Fruit fly (Drosophila melanogaster): Measurements from ENCODE around the gene Gas41.
A peak's percentile ranks its signal among the peaks of the same experiment; 100 is the strongest.

Gas41 gene

dm6 chr2L:6919850-6920660 lies 30.0 kb downstream of the Gas41 start, which contains the start of gene x16 (continued):
- TF ChIP-seq pita (GFP tag; optimal IDR thresholded peaks at IDR 0.05), result no peak
- peak; percentile 56 for TF ChIP-seq CG3995 (GFP tag; optimal IDR thresholded peaks at IDR 0.05)
- no peak for TF ChIP-seq CG8924 (tag; optimal IDR thresholded peaks at IDR 0.05)
- TF ChIP-seq CG5245 (GFP tag; optimal IDR thresholded peaks at IDR 0.05), result no peak
- peak; percentile 30 for TF ChIP-seq nmo (GFP tag; optimal IDR thresholded peaks at IDR 0.05)
- TF ChIP-seq onecut (GFP tag; IDR thresholded peaks at IDR 0.05), result peak; percentile 80
- TF ChIP-seq gsb-n (tag; optimal IDR thresholded peaks at IDR 0.05), result peak; percentile 16
- TF ChIP-seq Deaf1 (tag; optimal IDR thresholded peaks at IDR 0.05), result no peak
- no peak for TF ChIP-seq gro (GFP tag; optimal IDR thresholded peaks at IDR 0.05)
- TF ChIP-seq Dp (GFP tag; optimal IDR thresholded peaks at IDR 0.05), result peak; percentile 51
- peak; percentile 8 for TF ChIP-seq B-H2 (GFP tag; optimal IDR thresholded peaks at IDR 0.05)
- TF ChIP-seq Usf (GFP tag; optimal IDR thresholded peaks at IDR 0.05), result no peak
- TF ChIP-seq CG16815 (GFP tag; optimal IDR thresholded peaks at IDR 0.05), result no peak
- peak; percentile 12 for TF ChIP-seq CG2678 (tag; optimal IDR thresholded peaks at IDR 0.05)
- TF ChIP-seq bigmax (GFP tag; optimal IDR thresholded peaks at IDR 0.05), result no peak
- TF ChIP-seq CG9797 (GFP tag; optimal IDR thresholded peaks at IDR 0.05), result peak; percentile 77
- TF ChIP-seq psq (GFP tag; optimal IDR thresholded peaks at IDR 0.05), result no peak
- TF ChIP-seq cato (GFP tag; optimal IDR thresholded peaks at IDR 0.05; ENCODE audit: borderline replicate concordance), result no peak
- no peak for TF ChIP-seq Fer2 (tag; optimal IDR thresholded peaks at IDR 0.05)
- peak; percentile 85 for TF ChIP-seq gfzf (GFP tag; optimal IDR thresholded peaks at IDR 0.05)
- peak; percentile 45 for TF ChIP-seq CG4617 (GFP tag; optimal IDR thresholded peaks at IDR 0.05; ENCODE audit: borderline replicate concordance)
- peak; percentile 39 for TF ChIP-seq MBD-R2 (GFP tag; IDR thresholded peaks at IDR 0.05)
- TF ChIP-seq Sry-δ (GFP tag; optimal IDR thresholded peaks at IDR 0.05), result peak; percentile 5
- peak; percentile 29 for TF ChIP-seq hkb (optimal IDR thresholded peaks at IDR 0.05)
- TF ChIP-seq hkb (GFP tag; IDR thresholded peaks at IDR 0.05), result no peak
- TF ChIP-seq gem (tag; optimal IDR thresholded peaks at IDR 0.05), result peak; percentile 15
- peak; percentile 50 for TF ChIP-seq CG14710 (tag; optimal IDR thresholded peaks at IDR 0.05)
- peak; percentile 8 for TF ChIP-seq fu2 (GFP tag; optimal IDR thresholded peaks at IDR 0.05)
- TF ChIP-seq CG15269 (tag; optimal IDR thresholded peaks at IDR 0.05), result no peak
- peak; percentile 68 for TF ChIP-seq Myb (GFP tag; optimal IDR thresholded peaks at IDR 0.05)
- TF ChIP-seq Bdp1 (GFP tag; optimal IDR thresholded peaks at IDR 0.05), result no peak
- no peak for TF ChIP-seq knrl (GFP tag; IDR thresholded peaks at IDR 0.05; ENCODE audit: partially characterized antibody)
- no peak for TF ChIP-seq sd (tag; optimal IDR thresholded peaks at IDR 0.05)
- no peak for TF ChIP-seq repo (GFP tag; optimal IDR thresholded peaks at IDR 0.05)
- TF ChIP-seq Ets97D (GFP tag; optimal IDR thresholded peaks at IDR 0.05), result peak; percentile 35
- TF ChIP-seq Hr3 (GFP tag; optimal IDR thresholded peaks at IDR 0.05), result peak; percentile 3
- 0 out of 3 replicates have a peak, but pooled peaks have one; percentile 2 for TF ChIP-seq Dbx (GFP tag; IDR thresholded peaks at IDR 0.05)
- TF ChIP-seq slbo (GFP tag; IDR thresholded peaks at IDR 0.05), result peak; percentile 39; the same call in 1 of the 2 replicates
- TF ChIP-seq tll (GFP tag; optimal IDR thresholded peaks at IDR 0.05), result no peak
- peak; percentile 18 for TF ChIP-seq CG12391 (tag; optimal IDR thresholded peaks at IDR 0.05)
- TF ChIP-seq CG34422 (GFP tag; IDR thresholded peaks at IDR 0.05), result 0 out of 3 replicates have a peak, but pooled peaks have one; percentile 12
- no peak for TF ChIP-seq CG14050 (GFP tag; IDR thresholded peaks at IDR 0.05)
- peak; percentile 23 for TF ChIP-seq CG4424 (GFP tag; optimal IDR thresholded peaks at IDR 0.05)
- TF ChIP-seq Gsc (GFP tag; IDR thresholded peaks at IDR 0.05), result no peak
- TF ChIP-seq sisA (GFP tag; IDR thresholded peaks at IDR 0.05), result 0 out of 2 replicates have a peak, but pooled peaks have one; percentile 10
- no peak for TF ChIP-seq Chrac-16 (GFP tag; optimal IDR thresholded peaks at IDR 0.05)
- TF ChIP-seq CG2120 (GFP tag; optimal IDR thresholded peaks at IDR 0.05), result peak; percentile 11
- TF ChIP-seq CG18619 (GFP tag; optimal IDR thresholded peaks at IDR 0.05), result no peak
- peak; percentile 10 for TF ChIP-seq CG30403 (GFP tag; optimal IDR thresholded peaks at IDR 0.05)

Measured in whole organism, embryonic.